Fruit fly (Drosophila melanogaster) whole organism, embryonic: Measurements from ENCODE around the gene Gorab.

Source experiments
- Abd-B ChIP-seq: fragments of 200-800 bp; sonication (Bioruptor generic); optimal IDR thresholded peaks from 2 replicates; lab custom pipeline; 2018; ENCODE audit warnings: missing biosample characterization, mild to moderate bottlenecking, missing genetic modification characterization, moderate library complexity
- CG10147 ChIP-seq: fragments of 200-800 bp; sonication (Bioruptor generic); optimal IDR thresholded peaks from 2 replicates; lab custom pipeline; 2019; ENCODE audit warnings: missing biosample characterization, mild to moderate bottlenecking, missing genetic modification characterization, moderate library complexity
- CG10366 ChIP-seq: fragments of 200-800 bp; sonication (Bioruptor generic); IDR thresholded peaks from 2 replicates; pipeline ENCODE4 v1.3.6; 2022; ENCODE audit warnings: missing biosample characterization, missing genetic modification characterization
- CG11504 ChIP-seq: fragments of 200-800 bp; sonication (Bioruptor generic); optimal IDR thresholded peaks from 3 replicates; lab custom pipeline; 2019; ENCODE audit warnings: missing biosample characterization, mild to moderate bottlenecking, missing genetic modification characterization, moderate library complexity
- CG1233 ChIP-seq: fragments of 200-800 bp; sonication (Bioruptor generic); optimal IDR thresholded peaks from 4 replicates; lab custom pipeline; 2018; ENCODE audit warnings: missing biosample characterization, mild to moderate bottlenecking, missing genetic modification characterization
- CG12659 ChIP-seq: fragments of 200-800 bp; sonication (Bioruptor generic); optimal IDR thresholded peaks from 3 replicates; lab custom pipeline; 2017; ENCODE audit warnings: mild to moderate bottlenecking, missing biosample characterization, missing genetic modification reagents, missing genetic modification characterization
- CG13624 ChIP-seq: fragments of 200-800 bp; sonication (Bioruptor generic); optimal IDR thresholded peaks from 2 replicates; lab custom pipeline; 2016; ENCODE audit warnings: missing biosample characterization, missing genetic modification characterization
- CG1529 ChIP-seq: fragments of 200-800 bp; sonication (Bioruptor generic); optimal IDR thresholded peaks from 3 replicates; lab custom pipeline; 2018; ENCODE audit warnings: missing biosample characterization, missing genetic modification characterization
- CG17359 ChIP-seq: fragments of 200-800 bp; sonication (Bioruptor generic); optimal IDR thresholded peaks from 3 replicates; lab custom pipeline; 2018; ENCODE audit warnings: missing biosample characterization, mild to moderate bottlenecking, missing genetic modification characterization, moderate library complexity
- CG2678 ChIP-seq: fragments of 200-800 bp; sonication (Bioruptor generic); optimal IDR thresholded peaks from 3 replicates; lab custom pipeline; 2019; ENCODE audit warnings: missing biosample characterization, mild to moderate bottlenecking, missing genetic modification characterization, moderate library complexity
- CG2889 ChIP-seq: fragments of 200-800 bp; sonication (Bioruptor generic); IDR thresholded peaks from 3 replicates; pipeline ENCODE4 v1.3.6; 2022; ENCODE audit warnings: missing biosample characterization, missing genetic modification characterization
- CG30020 ChIP-seq: fragments of 200-800 bp; optimal IDR thresholded peaks from 2 replicates; lab custom pipeline; 2019; ENCODE audit warnings: missing biosample characterization, mild to moderate bottlenecking, missing genetic modification characterization, moderate library complexity
- CG31224 ChIP-seq: fragments of 200-800 bp; sonication (Bioruptor generic); IDR thresholded peaks from 2 replicates; pipeline ENCODE4 v1.3.6; 2022; ENCODE audit warnings: missing biosample characterization, missing genetic modification characterization
- CG34422 ChIP-seq: fragments of 200-800 bp; sonication (Bioruptor generic); IDR thresholded peaks from 3 replicates; pipeline ENCODE4 v1.3.6; 2022; ENCODE audit warnings: missing biosample characterization, missing genetic modification characterization
- CG7839 ChIP-seq: fragments of 200-800 bp; sonication (Bioruptor generic); optimal IDR thresholded peaks from 3 replicates; lab custom pipeline; 2018; ENCODE audit warnings: missing biosample characterization, mild to moderate bottlenecking, missing genetic modification characterization, moderate library complexity
- CG9932 ChIP-seq: fragments of 200-800 bp; sonication (Bioruptor generic); IDR thresholded peaks from 2 replicates; pipeline ENCODE4 v1.3.6; 2022; ENCODE audit warnings: missing biosample characterization, missing genetic modification characterization
- Dll ChIP-seq: fragments of 200-800 bp; sonication (Bioruptor generic); IDR thresholded peaks from 4 replicates; pipeline ENCODE4 v1.3.6; 2022; ENCODE audit warnings: missing biosample characterization, missing genetic modification characterization; ENCODE audit not compliant: partially characterized antibody
- Dp ChIP-seq: fragments of 200-800 bp; sonication (Bioruptor generic); optimal IDR thresholded peaks from 2 replicates; lab custom pipeline; 2018; ENCODE audit warnings: missing biosample characterization, mild to moderate bottlenecking, missing genetic modification characterization, moderate library complexity
- Ets65A ChIP-seq: fragments of 200-800 bp; sonication (Bioruptor generic); peaks from one replicate; lab custom pipeline; 2016; ENCODE audit warnings: missing biosample characterization, missing genetic modification characterization
- Hr3 ChIP-seq: fragments of 200-800 bp; sonication (Bioruptor generic); optimal IDR thresholded peaks from 3 replicates; lab custom pipeline; 2016; ENCODE audit warnings: missing biosample characterization, missing genetic modification characterization
- Hsf ChIP-seq: fragments of 200-800 bp; sonication (Bioruptor generic); optimal IDR thresholded peaks from 3 replicates; lab custom pipeline; 2016; ENCODE audit warnings: missing biosample characterization, missing genetic modification characterization
- MBD-R2 ChIP-seq: fragments of 200-800 bp; sonication (Bioruptor generic); IDR thresholded peaks from 2 replicates; pipeline ENCODE4 v1.3.6; 2022; ENCODE audit warnings: missing biosample characterization, missing genetic modification characterization
- MESR4 ChIP-seq: fragments of 200-800 bp; sonication (Bioruptor generic); optimal IDR thresholded peaks from 2 replicates; lab custom pipeline; 2018; ENCODE audit warnings: missing biosample characterization, mild to moderate bottlenecking, missing genetic modification characterization, moderate library complexity
- Neu2 ChIP-seq: fragments of 200-800 bp; sonication (Bioruptor generic); optimal IDR thresholded peaks from 3 replicates; lab custom pipeline; 2016; ENCODE audit warnings: missing biosample characterization, missing genetic modification characterization, borderline replicate concordance
- Nf-YC ChIP-seq: fragments of 200-800 bp; optimal IDR thresholded peaks from 3 replicates; lab custom pipeline; 2019; ENCODE audit warnings: missing biosample characterization, mild to moderate bottlenecking, missing genetic modification characterization, moderate library complexity
- Ravus ChIP-seq: fragments of 200-800 bp; sonication (Bioruptor generic); IDR thresholded peaks from 2 replicates; pipeline ENCODE4 v1.3.6; 2022; ENCODE audit warnings: missing biosample characterization, missing genetic modification characterization
- Rfx ChIP-seq: fragments of 200-800 bp; sonication (Bioruptor generic); IDR thresholded peaks from 2 replicates; pipeline ENCODE4 v1.3.6; 2022; ENCODE audit warnings: missing biosample characterization, missing genetic modification characterization
- Sry-δ ChIP-seq: fragments of 200-800 bp; sonication (Bioruptor generic); optimal IDR thresholded peaks from 2 replicates; lab custom pipeline; 2016; ENCODE audit warnings: missing biosample characterization, missing genetic modification characterization
- az2 ChIP-seq: fragments of 200-800 bp; sonication (Bioruptor generic); optimal IDR thresholded peaks from 3 replicates; lab custom pipeline; 2016; ENCODE audit warnings: missing biosample characterization, missing genetic modification characterization
- bsh ChIP-seq, 2 experiments: fragments of 200-800 bp; sonication (Bioruptor generic); optimal IDR thresholded peaks; 2 replicates each; lab custom pipeline; 2017 to 2018; ENCODE audit warnings: mild to moderate bottlenecking in 2 of 2, missing biosample characterization in 2 of 2, missing genetic modification characterization in 2 of 2, moderate library complexity in 1 of 2
- crc ChIP-seq: fragments of 200-800 bp; sonication (Bioruptor generic); optimal IDR thresholded peaks from 2 replicates; lab custom pipeline; 2016; ENCODE audit warnings: missing biosample characterization, missing genetic modification characterization
- crp ChIP-seq, 2 experiments: fragments of 200-800 bp; sonication (Bioruptor generic); optimal IDR thresholded peaks; 2 replicates in 1 of 2; 3 replicates in 1 of 2; lab custom pipeline; 2017; ENCODE audit warnings: missing biosample characterization in 2 of 2, missing genetic modification characterization in 2 of 2, mild to moderate bottlenecking in 1 of 2, moderate library complexity in 1 of 2
- danr ChIP-seq: fragments of 200-800 bp; sonication (Bioruptor generic); IDR thresholded peaks from 2 replicates; pipeline ENCODE4 v1.3.6; 2022; ENCODE audit warnings: missing biosample characterization, missing genetic modification characterization
- dm ChIP-seq: fragments of 200-800 bp; sonication (Bioruptor generic); optimal IDR thresholded peaks from 3 replicates; lab custom pipeline; 2016; ENCODE audit warnings: missing biosample characterization, missing genetic modification characterization
- dpn ChIP-seq, 2 experiments: fragments of 200-800 bp; sonication (Bioruptor generic); optimal IDR thresholded peaks; 3 replicates each; lab custom pipeline; 2016; ENCODE audit warnings: missing biosample characterization in 2 of 2, missing genetic modification characterization in 2 of 2
- ewg ChIP-seq: fragments of 200-800 bp; sonication (Bioruptor generic); optimal IDR thresholded peaks from 3 replicates; lab custom pipeline; 2017; ENCODE audit warnings: mild to moderate bottlenecking, missing biosample characterization, missing genetic modification reagents, missing genetic modification characterization
- gce ChIP-seq: fragments of 200-800 bp; sonication (Bioruptor generic); IDR thresholded peaks from 3 replicates; pipeline ENCODE4 v1.3.6; 2022; ENCODE audit warnings: missing biosample characterization, missing genetic modification characterization
- grau ChIP-seq: fragments of 200-800 bp; optimal IDR thresholded peaks from 3 replicates; lab custom pipeline; 2019; ENCODE audit warnings: missing biosample characterization, mild to moderate bottlenecking, missing genetic modification characterization, moderate library complexity
- h ChIP-seq: fragments of >200 bp; optimal IDR thresholded peaks from 2 replicates; lab custom pipeline; 2017
- kni ChIP-seq: fragments of 200-800 bp; sonication (Bioruptor generic); optimal IDR thresholded peaks from 3 replicates; lab custom pipeline; 2017; ENCODE audit warnings: mild to moderate bottlenecking, missing biosample characterization, missing genetic modification reagents, missing genetic modification characterization
- lbe ChIP-seq: fragments of 200-800 bp; sonication (Bioruptor generic); optimal IDR thresholded peaks from 2 replicates; lab custom pipeline; 2016; ENCODE audit warnings: missing biosample characterization, mild to moderate bottlenecking, missing genetic modification characterization
- luna ChIP-seq: fragments of 200-800 bp; sonication (Bioruptor generic); optimal IDR thresholded peaks from 2 replicates; lab custom pipeline; 2016; ENCODE audit warnings: missing biosample characterization, missing genetic modification characterization
- nmo ChIP-seq: fragments of 200-800 bp; sonication (Bioruptor generic); optimal IDR thresholded peaks from 2 replicates; lab custom pipeline; 2018; ENCODE audit warnings: missing biosample characterization, mild to moderate bottlenecking, missing genetic modification characterization, moderate library complexity
- sqz ChIP-seq: fragments of 200-800 bp; sonication (Bioruptor generic); optimal IDR thresholded peaks from 3 replicates; lab custom pipeline; 2018; ENCODE audit warnings: missing biosample characterization, mild to moderate bottlenecking, missing genetic modification characterization
- ssp ChIP-seq: fragments of 200-800 bp; sonication (Bioruptor generic); IDR thresholded peaks from 2 replicates; pipeline ENCODE4 v1.3.6; 2022; ENCODE audit warnings: missing biosample characterization, missing genetic modification characterization
- stwl ChIP-seq: fragments of 200-800 bp; sonication (Bioruptor generic); optimal IDR thresholded peaks from 3 replicates; lab custom pipeline; 2018; ENCODE audit warnings: missing biosample characterization, mild to moderate bottlenecking, missing genetic modification characterization, moderate library complexity
- sug ChIP-seq: fragments of 200-800 bp; optimal IDR thresholded peaks from 2 replicates; lab custom pipeline; 2019; ENCODE audit warnings: missing biosample characterization, mild to moderate bottlenecking, missing genetic modification characterization, moderate library complexity
- tap ChIP-seq: fragments of 200-800 bp; optimal IDR thresholded peaks from 3 replicates; lab custom pipeline; 2019; ENCODE audit warnings: missing biosample characterization, mild to moderate bottlenecking, missing genetic modification characterization, moderate library complexity
- trem ChIP-seq: fragments of 200-800 bp; optimal IDR thresholded peaks from 3 replicates; lab custom pipeline; 2019; ENCODE audit warnings: missing biosample characterization, mild to moderate bottlenecking, missing genetic modification characterization, moderate library complexity
- unpg ChIP-seq: fragments of 200-800 bp; sonication (Bioruptor generic); optimal IDR thresholded peaks from 3 replicates; lab custom pipeline; 2018; ENCODE audit warnings: missing biosample characterization, mild to moderate bottlenecking, missing genetic modification characterization, moderate library complexity
- vvl ChIP-seq: fragments of 200-800 bp; sonication (Bioruptor generic); IDR thresholded peaks from 2 replicates; pipeline ENCODE4 v1.3.6; 2022; ENCODE audit warnings: missing biosample characterization, missing genetic modification characterization

Gorab gene

DNA sequence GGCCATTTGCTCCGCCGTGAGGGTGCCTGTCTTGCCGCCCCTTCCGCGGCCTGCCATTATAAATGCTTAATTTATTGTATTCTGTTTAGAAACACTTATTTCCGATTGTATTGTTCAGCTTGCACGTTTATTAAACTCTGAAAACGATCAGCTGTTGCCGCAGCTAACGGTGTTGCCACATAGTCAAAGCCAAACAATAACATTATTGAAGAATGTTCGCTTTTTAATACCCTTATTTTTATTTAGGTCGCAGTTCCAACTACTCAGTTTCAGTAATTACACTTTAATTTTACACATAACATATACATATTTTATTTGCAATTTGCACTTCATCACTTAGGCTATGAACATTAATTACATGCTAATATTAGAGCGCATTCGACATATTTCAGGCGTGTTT lies 1.6 kb downstream of the Gorab start, which contains the start of gene Polr3G (continued):
- TF ChIP-seq grau (tag; lab: Kevin White, UChicago) (peak; percentile 33), sug (tag; lab: Kevin White, UChicago) (peak; percentile 26), kni (GFP tag; lab: Kevin White, UChicago) (no peak), Hr3 (GFP tag; lab: Kevin White, UChicago) (peak; percentile 50), MESR4 (GFP tag; lab: Kevin White, UChicago) (peak; percentile 41), CG1529 (GFP tag; lab: Kevin White, UChicago) (no peak), CG11504 (tag; lab: Kevin White, UChicago) (peak; percentile 6), stwl (tag; lab: Kevin White, UChicago) (peak; percentile 28), lbe (GFP tag; lab: Kevin White, UChicago) (peak; percentile 22), dpn (GFP tag; optimal IDR thresholded peaks at IDR 0.05; lab: Kevin White, UChicago) (peak in 1 of 2 experiments; percentile 15), Neu2 (GFP tag; lab: Kevin White, UChicago) (no peak), Abd-B (GFP tag; lab: Kevin White, UChicago) (no peak), tap (no peak), Nf-YC (peak; percentile 33), CG34422 (peak; percentile 55; the same call in 1 of the 3 replicates), CG17359 (tag; lab: Kevin White, UChicago) (peak; percentile 4), trem (peak; percentile 32), Ravus (GFP tag; lab: Robert Waterston, UW) (no peak), crc (GFP tag; lab: Kevin White, UChicago) (no peak), CG12659 (peak; percentile 7), CG10366 (GFP tag; lab: Robert Waterston, UW) (no peak), MBD-R2 (GFP tag; lab: Robert Waterston, UW) (peak; percentile 92), CG7839 (peak; percentile 4), dm (peak; percentile 67), nmo (GFP tag; lab: Kevin White, UChicago) (no peak), CG9932 (GFP tag; lab: Robert Waterston, UW) (peak; percentile 16; the same call in 1 of the 2 replicates), Dll (GFP tag; lab: Robert Waterston, UW) (peak; percentile 34; the same call in 1 of the 4 replicates), Sry-δ (GFP tag; lab: Kevin White, UChicago) (peak; percentile 11), CG31224 (GFP tag; lab: Robert Waterston, UW) (no peak), h (lab: Kevin White, UChicago) (no peak), CG2889 (no peak), Dp (GFP tag; lab: Kevin White, UChicago) (peak; percentile 1), luna (GFP tag; lab: Kevin White, UChicago) (no peak), unpg (GFP tag; lab: Kevin White, UChicago) (peak; percentile 9), az2 (GFP tag; lab: Kevin White, UChicago) (peak; percentile 18), gce (no peak), vvl (GFP tag; lab: Robert Waterston, UW) (peak; percentile 44; the same call in 1 of the 2 replicates), CG1233 (GFP tag; lab: Kevin White, UChicago) (no peak), Ets65A (no peak), CG13624 (GFP tag; lab: Kevin White, UChicago) (peak; percentile 5), CG30020 (tag; lab: Kevin White, UChicago) (peak; percentile 14), Hsf (GFP tag; lab: Kevin White, UChicago) (peak; percentile 40), CG2678 (peak; percentile 25), crp (GFP tag; optimal IDR thresholded peaks at IDR 0.05; lab: Kevin White, UChicago) (peak; percentile 59 to 93), Rfx (GFP tag; lab: Robert Waterston, UW) (peak; percentile 56), sqz (no peak), CG10147 (GFP tag; lab: Kevin White, UChicago) (peak; percentile 7), ewg (GFP tag; lab: Kevin White, UChicago) (no peak), ssp (GFP tag; lab: Robert Waterston, UW) (no peak), bsh (GFP tag; optimal IDR thresholded peaks at IDR 0.05; lab: Kevin White, UChicago) (peak in 1 of 2 experiments; percentile 11), danr (GFP tag; lab: Robert Waterston, UW) (no peak)
